Fruit fly (Drosophila melanogaster) whole organism, prepupa: ENCODE results near the gene PolG2.

Experiments used
- CG10631 ChIP-seq: fragments of 200-800 bp; sonication (Bioruptor generic); optimal IDR thresholded peaks from 2 replicates; lab custom pipeline; 2016; ENCODE audit warnings: missing biosample characterization, missing genetic modification characterization
- CG10669 ChIP-seq: fragments of 200-800 bp; sonication (Bioruptor generic); optimal IDR thresholded peaks from 3 replicates; lab custom pipeline; 2018; ENCODE audit warnings: missing biosample characterization, mild to moderate bottlenecking, missing genetic modification characterization, moderate library complexity
- CG11294 ChIP-seq: fragments of 200-800 bp; sonication (Bioruptor generic); IDR thresholded peaks from 2 replicates; pipeline ENCODE4 v1.3.6; 2022; ENCODE audit warnings: missing biosample characterization, missing genetic modification characterization
- CG11762 ChIP-seq: fragments of 200-800 bp; sonication (Bioruptor generic); optimal IDR thresholded peaks from 3 replicates; lab custom pipeline; 2016; ENCODE audit warnings: missing biosample characterization, missing genetic modification characterization; ENCODE audit not compliant: insufficient read depth
- CG11902 ChIP-seq: fragments of 200-800 bp; sonication (Bioruptor generic); optimal IDR thresholded peaks from 3 replicates; lab custom pipeline; 2016; ENCODE audit warnings: missing biosample characterization, missing genetic modification characterization
- CG1621 ChIP-seq: fragments of 200-800 bp; sonication (Bioruptor generic); optimal IDR thresholded peaks from 3 replicates; lab custom pipeline; 2018; ENCODE audit warnings: missing biosample characterization, mild to moderate bottlenecking, missing genetic modification characterization
- CG16779 ChIP-seq: fragments of 200-800 bp; sonication (Bioruptor generic); optimal IDR thresholded peaks from 3 replicates; lab custom pipeline; 2017; ENCODE audit warnings: missing biosample characterization, mild to moderate bottlenecking, missing genetic modification characterization
- CG3032 ChIP-seq: fragments of 200-800 bp; optimal IDR thresholded peaks from 2 replicates; lab custom pipeline; 2019; ENCODE audit warnings: missing biosample characterization, mild to moderate bottlenecking, missing genetic modification characterization, moderate library complexity
- CG31627 ChIP-seq: fragments of 200-800 bp; sonication (Bioruptor generic); optimal IDR thresholded peaks from 3 replicates; lab custom pipeline; 2016; ENCODE audit warnings: missing biosample characterization, missing genetic modification characterization
- CG34406 ChIP-seq: fragments of 200-800 bp; sonication (Bioruptor generic); optimal IDR thresholded peaks from 3 replicates; lab custom pipeline; 2016; ENCODE audit warnings: missing biosample characterization, missing genetic modification characterization
- CG4318 ChIP-seq: fragments of 200-800 bp; sonication (Bioruptor generic); optimal IDR thresholded peaks from 3 replicates; lab custom pipeline; 2017; ENCODE audit warnings: missing biosample characterization, mild to moderate bottlenecking, missing genetic modification characterization
- CG6163 ChIP-seq: fragments of 200-800 bp; sonication (Bioruptor generic); IDR thresholded peaks from 3 replicates; pipeline ENCODE4 v1.3.6; 2022; ENCODE audit warnings: missing biosample characterization, missing genetic modification characterization
- CG6854 ChIP-seq: fragments of 200-800 bp; sonication (Bioruptor generic); optimal IDR thresholded peaks from 2 replicates; lab custom pipeline; 2017; ENCODE audit warnings: missing biosample characterization, mild to moderate bottlenecking, missing genetic modification characterization
- CG7368 ChIP-seq: fragments of 200-800 bp; sonication (Bioruptor generic); optimal IDR thresholded peaks from 3 replicates; lab custom pipeline; 2016; ENCODE audit warnings: missing biosample characterization, missing genetic modification characterization
- CG9139 ChIP-seq: fragments of 200-800 bp; sonication (Bioruptor generic); optimal IDR thresholded peaks from 3 replicates; lab custom pipeline; 2017; ENCODE audit warnings: missing biosample characterization, mild to moderate bottlenecking, missing genetic modification characterization
- Eip75B ChIP-seq: fragments of 200-800 bp; sonication (Bioruptor generic); optimal IDR thresholded peaks from 3 replicates; lab custom pipeline; 2016; ENCODE audit warnings: missing biosample characterization, missing genetic modification characterization
- Eip78C ChIP-seq: fragments of 200-800 bp; sonication (Bioruptor generic); peaks from one replicate; lab custom pipeline; 2016; ENCODE audit warnings: missing biosample characterization, missing genetic modification characterization
- Eip93F ChIP-seq: fragments of 200-800 bp; sonication (Bioruptor generic); optimal IDR thresholded peaks from 2 replicates; lab custom pipeline; 2016; ENCODE audit warnings: missing biosample characterization, mild to moderate bottlenecking, missing genetic modification characterization
- Ets96B ChIP-seq: fragments of 200-800 bp; optimal IDR thresholded peaks from 2 replicates; lab custom pipeline; 2019; ENCODE audit warnings: missing biosample characterization, mild to moderate bottlenecking, missing genetic modification characterization, moderate library complexity
- Gug ChIP-seq: fragments of 200-800 bp; sonication (Bioruptor generic); IDR thresholded peaks from 2 replicates; pipeline ENCODE4 v1.3.6; 2022; ENCODE audit warnings: missing biosample characterization, missing genetic modification characterization
- Hr39 ChIP-seq: fragments of 200-800 bp; sonication (Bioruptor generic); optimal IDR thresholded peaks from 2 replicates; lab custom pipeline; 2016; ENCODE audit warnings: missing biosample characterization, missing genetic modification characterization
- Hr4 ChIP-seq: fragments of 200-800 bp; sonication (Bioruptor generic); optimal IDR thresholded peaks from 3 replicates; lab custom pipeline; 2016; ENCODE audit warnings: missing biosample characterization, missing genetic modification characterization
- Met ChIP-seq: fragments of 200-800 bp; sonication (Bioruptor generic); optimal IDR thresholded peaks from 3 replicates; lab custom pipeline; 2016; ENCODE audit warnings: missing biosample characterization, missing genetic modification characterization
- OdsH ChIP-seq: fragments of 200-800 bp; sonication (Bioruptor generic); optimal IDR thresholded peaks from 3 replicates; lab custom pipeline; 2016; ENCODE audit warnings: missing biosample characterization, missing genetic modification characterization
- Smox ChIP-seq: fragments of 200-800 bp; sonication (Bioruptor generic); optimal IDR thresholded peaks from 3 replicates; lab custom pipeline; 2016; ENCODE audit warnings: missing biosample characterization, missing genetic modification characterization
- Sox15 ChIP-seq: fragments of 200-800 bp; sonication (Bioruptor generic); optimal IDR thresholded peaks from 3 replicates; lab custom pipeline; 2016; ENCODE audit warnings: missing biosample characterization, missing genetic modification characterization
- acj6 ChIP-seq: fragments of 200-800 bp; sonication (Bioruptor generic); optimal IDR thresholded peaks from 3 replicates; lab custom pipeline; 2016; ENCODE audit warnings: missing biosample characterization, missing genetic modification characterization
- cyc ChIP-seq: fragments of 200-800 bp; sonication (Bioruptor generic); optimal IDR thresholded peaks from 3 replicates; lab custom pipeline; 2016; ENCODE audit warnings: missing biosample characterization, missing genetic modification characterization
- dac ChIP-seq: fragments of 200-800 bp; sonication (Bioruptor generic); optimal IDR thresholded peaks from 2 replicates; lab custom pipeline; 2017; ENCODE audit warnings: missing biosample characterization, mild to moderate bottlenecking, missing genetic modification characterization
- esn ChIP-seq: fragments of 200-800 bp; sonication (Bioruptor generic); optimal IDR thresholded peaks from 2 replicates; lab custom pipeline; 2016; ENCODE audit warnings: missing biosample characterization, mild to moderate bottlenecking, missing genetic modification characterization, moderate library complexity
- fd59A ChIP-seq: fragments of 200-800 bp; sonication (Bioruptor generic); optimal IDR thresholded peaks from 2 replicates; lab custom pipeline; 2017; ENCODE audit warnings: missing biosample characterization, mild to moderate bottlenecking, missing genetic modification characterization, missing genetic modification reagents
- fd85E ChIP-seq: fragments of 200-800 bp; sonication (Bioruptor generic); optimal IDR thresholded peaks from 3 replicates; lab custom pipeline; 2016; ENCODE audit warnings: missing biosample characterization, missing genetic modification characterization
- fkh ChIP-seq: fragments of 200-800 bp; sonication (Bioruptor generic); optimal IDR thresholded peaks from 3 replicates; lab custom pipeline; 2017; ENCODE audit warnings: missing biosample characterization, mild to moderate bottlenecking, missing genetic modification characterization, moderate library complexity
- net ChIP-seq: fragments of 200-800 bp; sonication (Bioruptor generic); optimal IDR thresholded peaks from 3 replicates; lab custom pipeline; 2016; ENCODE audit warnings: missing biosample characterization, missing genetic modification characterization
- ss ChIP-seq, 2 experiments: fragments of 200-800 bp; sonication (Bioruptor generic); optimal IDR thresholded peaks; 2 replicates in 1 of 2; 3 replicates in 1 of 2; lab custom pipeline; 2017 to 2018; ENCODE audit warnings: mild to moderate bottlenecking in 2 of 2, missing biosample characterization in 2 of 2, missing genetic modification characterization in 2 of 2, moderate library complexity in 1 of 2
- svp ChIP-seq: fragments of 200-800 bp; sonication (Bioruptor generic); peaks from one replicate; lab custom pipeline; 2016; ENCODE audit warnings: missing biosample characterization, missing genetic modification characterization
- topi ChIP-seq: fragments of 200-800 bp; sonication (Bioruptor generic); optimal IDR thresholded peaks from 3 replicates; lab custom pipeline; 2016; ENCODE audit warnings: missing biosample characterization, missing genetic modification characterization

The PolG2 gene

dm6 chr2L:13845178-13845577, 12.3 kb upstream of the PolG2 start, which contains the start of gene CG8997:
TSS of gene CG8997 (minus strand) at chr2L:13845325.
- no peak for TF ChIP-seq OdsH
- TF ChIP-seq acj6 = no peak
- no peak for TF ChIP-seq CG7368 (GFP tag; lab: Kevin White, UChicago)
- peak; percentile 31 for TF ChIP-seq svp (GFP tag; lab: Kevin White, UChicago)

- TF ChIP-seq cyc (GFP tag; lab: Kevin White, UChicago) = peak; percentile 22
- peak; percentile 42 for TF ChIP-seq svp (GFP tag; lab: Kevin White, UChicago)
- peak; percentile 50 for TF ChIP-seq esn (GFP tag; lab: Kevin White, UChicago)
- TF ChIP-seq CG1621 (tag; lab: Kevin White, UChicago) = no peak
- TF ChIP-seq acj6 = peak; percentile 7
- peak; percentile 37 for TF ChIP-seq topi (GFP tag; lab: Kevin White, UChicago)
- peak; percentile 55 for TF ChIP-seq Met (GFP tag; lab: Kevin White, UChicago)
- TF ChIP-seq ss (GFP tag; optimal IDR thresholded peaks at IDR 0.05; lab: Kevin White, UChicago) = no peak
- TF ChIP-seq, all 60 proteins: peak for 6
Observed at dm6 chr2L:13843692-13844284, 10.9 kb upstream of the PolG2 start, which contains the start of gene CG33306. TSS of gene CG33306 (minus strand) at chr2L:13843742.

dm6 chr2L:13842572-13842971, 9.7 kb upstream of the PolG2 start:
- TF ChIP-seq Hr4 (GFP tag; lab: Kevin White, UChicago) (no peak), CG3032 (no peak), esn (GFP tag; lab: Kevin White, UChicago) (no peak), Smox (GFP tag; lab: Kevin White, UChicago) (no peak), net (GFP tag; lab: Kevin White, UChicago) (no peak), CG11762 (GFP tag; lab: Kevin White, UChicago) (no peak), fkh (no peak), Eip93F (GFP tag; lab: Kevin White, UChicago) (no peak)
- TF ChIP-seq, all 60 proteins: peak for 0

dm6 chr2L:13842078-13842477, 9.2 kb upstream of the PolG2 start:
- TF ChIP-seq fd59A (GFP tag; lab: Kevin White, UChicago) = no peak
- TF ChIP-seq CG10631 (GFP tag; lab: Kevin White, UChicago) = no peak
- TF ChIP-seq CG6163 (GFP tag; lab: Robert Waterston, UW) = no peak
- no peak for TF ChIP-seq CG34406
- no peak for TF ChIP-seq fkh
- no peak for TF ChIP-seq CG31627 (GFP tag; lab: Kevin White, UChicago)
- no peak for TF ChIP-seq CG6854
- no peak for TF ChIP-seq acj6
- TF ChIP-seq CG11902 (GFP tag; lab: Kevin White, UChicago) = no peak
- TF ChIP-seq Ets96B = no peak
- no peak for TF ChIP-seq Gug (GFP tag; lab: Robert Waterston, UW)

- TF ChIP-seq dac = no peak
- no peak for TF ChIP-seq CG31627 (GFP tag; lab: Kevin White, UChicago)
- TF ChIP-seq CG11294 (GFP tag; lab: Robert Waterston, UW) = no peak
- no peak for TF ChIP-seq CG10669 (GFP tag; lab: Kevin White, UChicago)
- no peak for TF ChIP-seq esn (GFP tag; lab: Kevin White, UChicago)
- TF ChIP-seq net (GFP tag; lab: Kevin White, UChicago) = no peak
- TF ChIP-seq fd85E (GFP tag; lab: Kevin White, UChicago) = no peak
- TF ChIP-seq svp (GFP tag; lab: Kevin White, UChicago) = no peak
- TF ChIP-seq Eip78C (GFP tag; lab: Kevin White, UChicago) = no peak
- no peak for TF ChIP-seq Sox15
- TF ChIP-seq Hr4 (GFP tag; lab: Kevin White, UChicago) = no peak
- no peak for TF ChIP-seq CG4318
- TF ChIP-seq CG9139 = no peak
- no peak for TF ChIP-seq CG16779 (tag; lab: Kevin White, UChicago)
- TF ChIP-seq CG10631 (GFP tag; lab: Kevin White, UChicago) = no peak
- no peak for TF ChIP-seq Hr39 (GFP tag; lab: Kevin White, UChicago)
- no peak for TF ChIP-seq fkh
- TF ChIP-seq ss (GFP tag; optimal IDR thresholded peaks at IDR 0.05; lab: Kevin White, UChicago) = no peak
- TF ChIP-seq Eip75B = no peak
Observed at dm6 chr2L:13841508-13841907, 8.6 kb upstream of the PolG2 start, which contains the start of gene CG33307. TSS of gene CG33307 (minus strand) at chr2L:13841520.
